Fruit fly (Drosophila melanogaster) whole organism, prepupa: ENCODE results near the gene CG14096.
"Not testable (repeated sequence)": the region's sequence is repeated elsewhere in the genome, so short reads cannot be mapped to it uniquely, and the experiment has no call there.

Experiments used
- CG10669 ChIP-seq: fragments of 200-800 bp; sonication (Bioruptor generic); optimal IDR thresholded peaks from 3 replicates; lab custom pipeline; 2018; ENCODE audit warnings: missing biosample characterization, mild to moderate bottlenecking, missing genetic modification characterization, moderate library complexity
- CG11294 ChIP-seq: fragments of 200-800 bp; sonication (Bioruptor generic); IDR thresholded peaks from 2 replicates; pipeline ENCODE4 v1.3.6; 2022; ENCODE audit warnings: missing biosample characterization, missing genetic modification characterization
- CG11762 ChIP-seq: fragments of 200-800 bp; sonication (Bioruptor generic); optimal IDR thresholded peaks from 3 replicates; lab custom pipeline; 2016; ENCODE audit warnings: missing biosample characterization, missing genetic modification characterization; ENCODE audit not compliant: insufficient read depth
- CG15336 ChIP-seq: fragments of 200-800 bp; sonication (Bioruptor generic); IDR thresholded peaks from 2 replicates; pipeline ENCODE4 v1.3.6; 2022; ENCODE audit warnings: missing biosample characterization, missing genetic modification characterization
- CG1621 ChIP-seq: fragments of 200-800 bp; sonication (Bioruptor generic); optimal IDR thresholded peaks from 3 replicates; lab custom pipeline; 2018; ENCODE audit warnings: missing biosample characterization, mild to moderate bottlenecking, missing genetic modification characterization
- CG16779 ChIP-seq: fragments of 200-800 bp; sonication (Bioruptor generic); optimal IDR thresholded peaks from 3 replicates; lab custom pipeline; 2017; ENCODE audit warnings: missing biosample characterization, mild to moderate bottlenecking, missing genetic modification characterization
- CG31627 ChIP-seq: fragments of 200-800 bp; sonication (Bioruptor generic); optimal IDR thresholded peaks from 3 replicates; lab custom pipeline; 2016; ENCODE audit warnings: missing biosample characterization, missing genetic modification characterization
- CG32006 ChIP-seq: fragments of 200-800 bp; sonication (Bioruptor generic); optimal IDR thresholded peaks from 3 replicates; lab custom pipeline; 2017; ENCODE audit warnings: missing biosample characterization, mild to moderate bottlenecking, missing genetic modification characterization
- CG4318 ChIP-seq: fragments of 200-800 bp; sonication (Bioruptor generic); optimal IDR thresholded peaks from 3 replicates; lab custom pipeline; 2017; ENCODE audit warnings: missing biosample characterization, mild to moderate bottlenecking, missing genetic modification characterization
- CG6163 ChIP-seq: fragments of 200-800 bp; sonication (Bioruptor generic); IDR thresholded peaks from 3 replicates; pipeline ENCODE4 v1.3.6; 2022; ENCODE audit warnings: missing biosample characterization, missing genetic modification characterization
- CG6854 ChIP-seq: fragments of 200-800 bp; sonication (Bioruptor generic); optimal IDR thresholded peaks from 2 replicates; lab custom pipeline; 2017; ENCODE audit warnings: missing biosample characterization, mild to moderate bottlenecking, missing genetic modification characterization
- CG8119 ChIP-seq: fragments of 200-800 bp; sonication (Bioruptor generic); IDR thresholded peaks from 3 replicates; pipeline ENCODE4 v1.3.6; 2022; ENCODE audit warnings: missing biosample characterization, missing genetic modification characterization
- CG8319 ChIP-seq: fragments of 200-800 bp; sonication (Bioruptor generic); optimal IDR thresholded peaks from 3 replicates; lab custom pipeline; 2016; ENCODE audit warnings: missing biosample characterization, missing genetic modification characterization
- Eip78C ChIP-seq: fragments of 200-800 bp; sonication (Bioruptor generic); peaks from one replicate; lab custom pipeline; 2016; ENCODE audit warnings: missing biosample characterization, missing genetic modification characterization
- Eip93F ChIP-seq: fragments of 200-800 bp; sonication (Bioruptor generic); optimal IDR thresholded peaks from 2 replicates; lab custom pipeline; 2016; ENCODE audit warnings: missing biosample characterization, mild to moderate bottlenecking, missing genetic modification characterization
- Ets21C ChIP-seq: fragments of 200-800 bp; sonication (Bioruptor generic); optimal IDR thresholded peaks from 3 replicates; lab custom pipeline; 2016; ENCODE audit warnings: missing biosample characterization, missing genetic modification characterization
- Gug ChIP-seq: fragments of 200-800 bp; sonication (Bioruptor generic); IDR thresholded peaks from 2 replicates; pipeline ENCODE4 v1.3.6; 2022; ENCODE audit warnings: missing biosample characterization, missing genetic modification characterization
- Hr38 ChIP-seq: sonication (Bioruptor generic); optimal IDR thresholded peaks from 2 replicates; lab custom pipeline; 2016; ENCODE audit warnings: missing biosample characterization, missing genetic modification characterization
- Hr4 ChIP-seq: fragments of 200-800 bp; sonication (Bioruptor generic); optimal IDR thresholded peaks from 3 replicates; lab custom pipeline; 2016; ENCODE audit warnings: missing biosample characterization, missing genetic modification characterization
- Lpt ChIP-seq: fragments of 200-800 bp; sonication (Bioruptor generic); optimal IDR thresholded peaks from 3 replicates; lab custom pipeline; 2016; ENCODE audit warnings: missing biosample characterization, missing genetic modification characterization
- Sox102F ChIP-seq: fragments of 200-800 bp; sonication (Bioruptor generic); optimal IDR thresholded peaks from 2 replicates; lab custom pipeline; 2016; ENCODE audit warnings: missing biosample characterization, mild to moderate bottlenecking, missing genetic modification characterization
- Sox14 ChIP-seq: fragments of 200-800 bp; sonication (Bioruptor generic); optimal IDR thresholded peaks from 3 replicates; lab custom pipeline; 2016; ENCODE audit warnings: missing biosample characterization, missing genetic modification characterization
- Sox15 ChIP-seq: fragments of 200-800 bp; sonication (Bioruptor generic); optimal IDR thresholded peaks from 3 replicates; lab custom pipeline; 2016; ENCODE audit warnings: missing biosample characterization, missing genetic modification characterization
- achi ChIP-seq: fragments of 200-800 bp; sonication (Bioruptor generic); optimal IDR thresholded peaks from 3 replicates; lab custom pipeline; 2016; ENCODE audit warnings: missing biosample characterization, missing genetic modification characterization
- acj6 ChIP-seq: fragments of 200-800 bp; sonication (Bioruptor generic); optimal IDR thresholded peaks from 3 replicates; lab custom pipeline; 2016; ENCODE audit warnings: missing biosample characterization, missing genetic modification characterization
- dac ChIP-seq: fragments of 200-800 bp; sonication (Bioruptor generic); optimal IDR thresholded peaks from 2 replicates; lab custom pipeline; 2017; ENCODE audit warnings: missing biosample characterization, mild to moderate bottlenecking, missing genetic modification characterization
- dsx ChIP-seq: fragments of 200-800 bp; optimal IDR thresholded peaks from 3 replicates; lab custom pipeline; 2019; ENCODE audit warnings: missing biosample characterization, mild to moderate bottlenecking, missing genetic modification characterization, moderate library complexity; ENCODE audit not compliant: poor library complexity, severe bottlenecking
- eg ChIP-seq: fragments of 200-800 bp; sonication (Bioruptor generic); IDR thresholded peaks from 3 replicates; pipeline ENCODE4 v1.3.6; 2022; ENCODE audit warnings: missing biosample characterization, missing genetic modification characterization
- esn ChIP-seq: fragments of 200-800 bp; sonication (Bioruptor generic); optimal IDR thresholded peaks from 2 replicates; lab custom pipeline; 2016; ENCODE audit warnings: missing biosample characterization, mild to moderate bottlenecking, missing genetic modification characterization, moderate library complexity
- fd85E ChIP-seq: fragments of 200-800 bp; sonication (Bioruptor generic); optimal IDR thresholded peaks from 3 replicates; lab custom pipeline; 2016; ENCODE audit warnings: missing biosample characterization, missing genetic modification characterization
- fkh ChIP-seq: fragments of 200-800 bp; sonication (Bioruptor generic); optimal IDR thresholded peaks from 3 replicates; lab custom pipeline; 2017; ENCODE audit warnings: missing biosample characterization, mild to moderate bottlenecking, missing genetic modification characterization, moderate library complexity
- lz ChIP-seq: fragments of 200-800 bp; sonication (Bioruptor generic); optimal IDR thresholded peaks from 3 replicates; lab custom pipeline; 2016; ENCODE audit warnings: missing biosample characterization, missing genetic modification characterization
- pdm3 ChIP-seq: fragments of 200-800 bp; sonication (Bioruptor generic); optimal IDR thresholded peaks from 3 replicates; lab custom pipeline; 2016; ENCODE audit warnings: missing biosample characterization, missing genetic modification characterization
- salr ChIP-seq, 2 experiments: fragments of 200-800 bp; sonication (Bioruptor generic); optimal IDR thresholded peaks; 3 replicates each; lab custom pipeline; 2016 to 2018; ENCODE audit warnings: missing biosample characterization in 2 of 2, missing genetic modification characterization in 2 of 2, mild to moderate bottlenecking in 1 of 2
- ss ChIP-seq, 2 experiments: fragments of 200-800 bp; sonication (Bioruptor generic); optimal IDR thresholded peaks; 2 replicates in 1 of 2; 3 replicates in 1 of 2; lab custom pipeline; 2017 to 2018; ENCODE audit warnings: mild to moderate bottlenecking in 2 of 2, missing biosample characterization in 2 of 2, missing genetic modification characterization in 2 of 2, moderate library complexity in 1 of 2
- svp ChIP-seq: fragments of 200-800 bp; sonication (Bioruptor generic); peaks from one replicate; lab custom pipeline; 2016; ENCODE audit warnings: missing biosample characterization, missing genetic modification characterization

Gene CG14096

DNA sequence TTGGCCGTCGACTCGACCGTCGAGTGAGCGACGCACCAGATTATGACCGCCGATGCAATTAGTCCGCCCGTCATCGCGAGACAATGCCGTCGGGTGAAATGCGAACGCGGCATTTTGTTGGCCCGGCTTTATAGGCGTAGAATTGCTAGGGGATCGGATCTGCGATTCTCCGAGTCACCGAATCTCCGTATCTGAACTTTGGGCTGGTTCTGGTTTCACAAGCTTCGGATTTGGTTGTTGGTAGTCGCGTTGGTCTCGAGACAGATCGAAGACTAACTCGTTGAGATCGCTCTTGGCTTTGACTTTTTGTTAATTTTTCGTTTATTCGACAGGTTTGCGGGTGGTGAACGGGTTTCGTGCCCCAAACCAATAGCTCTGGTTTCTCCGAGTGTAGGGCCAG is 29.7 kb upstream of the CG14096 start:
- TF ChIP-seq Hr4 (no peak), dac (GFP tag; lab: Kevin White, UChicago) (no peak), CG16779 (tag; lab: Kevin White, UChicago) (no peak), CG11762 (no peak), fd85E (GFP tag; lab: Kevin White, UChicago) (no peak), esn (GFP tag; lab: Kevin White, UChicago) (no peak), svp (GFP tag; lab: Kevin White, UChicago) (peak; percentile 78), CG15336 (GFP tag; lab: Robert Waterston, UW) (no peak), salr (GFP tag; optimal IDR thresholded peaks at IDR 0.05; lab: Kevin White, UChicago) (no peak), CG32006 (GFP tag; lab: Kevin White, UChicago) (peak; percentile 6), Gug (no peak)

DNA sequence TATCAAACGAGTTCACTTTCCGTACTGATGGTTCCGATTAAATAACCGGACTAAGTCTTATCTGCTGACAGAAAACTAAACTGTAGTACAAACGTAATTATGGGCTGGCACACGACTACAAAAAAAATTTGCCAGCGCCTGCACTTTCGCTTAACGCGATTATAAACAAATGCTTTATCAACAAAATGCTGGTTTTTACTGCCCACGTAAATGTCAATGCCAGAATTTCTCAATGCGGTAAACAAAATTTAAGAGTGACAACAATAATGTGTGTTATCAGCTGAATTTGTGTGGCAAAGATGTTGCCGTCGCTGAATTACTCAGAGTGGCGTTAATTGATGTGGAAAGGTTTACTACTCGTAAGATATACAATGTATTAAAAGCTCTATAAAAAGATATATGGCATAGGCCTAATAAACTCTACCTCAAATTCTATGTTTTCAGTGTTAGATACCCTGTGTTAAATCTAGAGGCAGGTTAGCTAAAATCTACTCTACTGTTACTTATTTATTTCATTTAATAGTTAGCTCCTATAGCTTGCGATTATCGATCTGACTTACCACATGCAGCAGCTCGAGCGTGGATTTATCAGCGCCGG is 29.2 kb upstream of the CG14096 start:
- TF ChIP-seq CG1621 (no peak), esn (GFP tag; lab: Kevin White, UChicago) (no peak), Eip78C (peak; percentile 44), CG10669 (GFP tag; lab: Kevin White, UChicago) (no peak), CG11294 (GFP tag; lab: Robert Waterston, UW) (no peak), fkh (peak; percentile 71), Hr4 (no peak), CG8319 (GFP tag; lab: Kevin White, UChicago) (no peak), lz (GFP tag; lab: Kevin White, UChicago) (no peak), achi (GFP tag; lab: Kevin White, UChicago) (no peak), Sox15 (no peak), svp (GFP tag; lab: Kevin White, UChicago) (peak; percentile 80), Gug (no peak), Ets21C (GFP tag; lab: Kevin White, UChicago) (no peak), CG4318 (GFP tag; lab: Kevin White, UChicago) (no peak)

DNA sequence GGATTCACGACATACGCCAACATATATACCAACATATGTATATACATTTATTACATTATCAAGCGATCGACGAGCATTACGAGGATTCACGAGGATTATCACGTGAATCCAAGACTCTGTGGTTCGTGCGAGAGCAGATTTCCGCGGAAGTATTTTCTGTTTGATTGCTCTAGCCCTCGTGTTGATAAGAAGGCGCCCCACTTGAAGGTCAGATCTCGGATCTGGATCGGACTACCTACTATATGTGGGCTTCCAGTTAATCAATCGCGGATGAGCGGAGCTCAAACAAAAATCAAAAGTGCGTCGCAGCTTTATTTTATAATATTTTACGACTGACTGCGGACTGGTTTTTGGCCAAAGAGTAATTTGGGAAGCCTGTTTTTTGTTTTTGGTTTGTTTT is 28.1 kb upstream of the CG14096 start:
- TF ChIP-seq svp (GFP tag; lab: Kevin White, UChicago) = peak; percentile 32
- TF ChIP-seq Sox102F = no peak
- TF ChIP-seq Lpt = no peak

DNA sequence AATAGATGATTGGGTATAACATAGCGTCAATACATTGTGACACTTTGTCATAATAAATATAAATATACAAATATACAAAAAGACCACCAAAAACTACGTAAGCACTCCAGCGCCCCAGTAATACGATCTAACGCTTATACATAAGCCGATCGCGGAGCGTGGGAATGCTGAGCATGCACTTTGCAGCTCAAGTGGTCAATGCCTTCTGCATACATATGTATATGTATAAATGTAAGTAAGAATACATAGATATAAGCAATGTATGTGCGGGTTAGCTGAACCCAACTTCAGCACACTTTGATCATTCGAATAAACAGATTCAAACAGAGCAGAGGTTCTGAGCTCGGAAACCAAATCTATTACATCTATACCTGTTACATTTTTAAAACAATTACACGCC is 20.4 kb upstream of the CG14096 start, which contains the start of gene CG32212:
CG32212 (plus strand) TSS at position 301 of the 400 bp plus-strand sequence.
- TF ChIP-seq CG8119; Hr38 (GFP tag; lab: Kevin White, UChicago); CG11762: not testable (repeated sequence)

DNA sequence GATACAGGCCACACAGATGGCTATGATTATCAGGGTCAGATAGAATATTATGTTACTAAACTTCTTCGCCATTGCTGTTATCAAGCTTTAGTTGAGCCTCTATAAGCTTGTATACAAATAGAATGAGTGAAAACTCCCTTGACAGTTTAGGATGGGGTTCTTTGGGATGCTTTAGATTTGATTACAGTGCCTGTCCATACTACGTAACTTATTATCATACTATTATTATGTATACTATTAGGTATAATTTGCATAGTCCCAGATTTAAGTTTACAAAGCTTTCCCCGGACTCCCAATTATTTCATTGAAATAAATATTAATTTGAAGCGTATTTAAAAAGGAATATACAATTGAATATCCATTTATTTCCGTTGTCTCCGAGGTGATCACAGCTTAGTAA is 19.5 kb upstream of the CG14096 start, which contains the start of gene brv1:
brv1 (minus strand) TSS at position 101 of the 400 bp plus-strand sequence.
- TF ChIP-seq Eip93F (GFP tag; lab: Kevin White, UChicago) (no peak), dsx (no peak)
- TF ChIP-seq, all 60 proteins: peak for 0

DNA sequence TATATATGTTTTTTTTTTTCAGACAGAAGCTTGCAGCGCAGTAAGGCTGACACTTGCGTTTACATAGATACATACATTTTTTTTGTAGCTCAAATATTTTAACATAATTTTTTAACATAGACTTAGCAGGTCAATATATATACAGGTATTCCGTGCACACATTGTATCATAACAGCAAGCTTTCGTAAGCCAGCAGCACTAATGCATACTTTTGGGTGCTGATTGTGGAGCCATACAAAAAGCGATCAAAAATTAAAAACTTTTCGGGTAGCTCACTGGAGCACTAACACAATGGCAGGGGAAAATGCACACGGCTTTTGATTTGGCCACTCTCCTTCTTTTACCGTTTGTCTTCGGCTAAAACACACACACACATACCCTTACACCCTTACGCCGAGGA is 16.1 kb upstream of the CG14096 start:
- TF ChIP-seq acj6 (GFP tag; lab: Kevin White, UChicago) = no peak
- TF ChIP-seq ss (GFP tag; optimal IDR thresholded peaks at IDR 0.05; lab: Kevin White, UChicago) = no peak
- no peak for TF ChIP-seq Sox102F
- no peak for TF ChIP-seq Hr38 (GFP tag; lab: Kevin White, UChicago)
- no peak for TF ChIP-seq CG6163 (GFP tag; lab: Robert Waterston, UW)
- TF ChIP-seq CG31627 = no peak
- TF ChIP-seq pdm3 (GFP tag; lab: Kevin White, UChicago) = no peak
- no peak for TF ChIP-seq CG16779 (tag; lab: Kevin White, UChicago)
- TF ChIP-seq Hr4 = no peak
- TF ChIP-seq CG6854 (GFP tag; lab: Kevin White, UChicago) = no peak
- no peak for TF ChIP-seq Sox14 (GFP tag; lab: Kevin White, UChicago)
- TF ChIP-seq eg (GFP tag; lab: Robert Waterston, UW) = no peak
- TF ChIP-seq Lpt = no peak
